Fruit fly (Drosophila melanogaster): ENCODE data around the gene Fhos.
A peak's percentile ranks its signal among the peaks of the same experiment; 100 is the strongest.

Gene Fhos

dm6 chr3L:8767876-8768275, 14.5 kb downstream of the Fhos start (continued):
- TF ChIP-seq HHEX (GFP tag; optimal IDR thresholded peaks at IDR 0.05), result peak; percentile 54
- peak; percentile 46 for TF ChIP-seq Dip3 (GFP tag; optimal IDR thresholded peaks at IDR 0.05)
- TF ChIP-seq D19B (GFP tag; optimal IDR thresholded peaks at IDR 0.05), result peak; percentile 11
- peak; percentile 25 for TF ChIP-seq CG8924 (tag; optimal IDR thresholded peaks at IDR 0.05)
- TF ChIP-seq CG3847 (GFP tag; IDR thresholded peaks at IDR 0.05), result peak; percentile 59
- no peak for TF ChIP-seq CG2116 (GFP tag; optimal IDR thresholded peaks at IDR 0.05)
- TF ChIP-seq hb (GFP tag; IDR thresholded peaks at IDR 0.05; ENCODE audit: partially characterized antibody), result no peak
- TF ChIP-seq Fer1 (GFP tag; optimal IDR thresholded peaks at IDR 0.05), result peak; percentile 48
- no peak for TF ChIP-seq stc (GFP tag; IDR thresholded peaks at IDR 0.05)
- TF ChIP-seq CG6854 (GFP tag; optimal IDR thresholded peaks at IDR 0.05), result peak; percentile 20
- TF ChIP-seq jigr1 (GFP tag; IDR thresholded peaks at IDR 0.05), result 0 out of 3 replicates have a peak, but pooled peaks have one; percentile 39
- no peak for TF ChIP-seq CG8290 (GFP tag; optimal IDR thresholded peaks at IDR 0.05)
- TF ChIP-seq CG8290 (tag; optimal IDR thresholded peaks at IDR 0.05), result peak in 1 of 2 experiments; percentile 65
- no peak for TF ChIP-seq CG8765 (GFP tag; IDR thresholded peaks at IDR 0.05)
- peak; percentile 55; the same call in 1 of the 2 replicates for TF ChIP-seq Atf6 (GFP tag; IDR thresholded peaks at IDR 0.05)
- TF ChIP-seq z (GFP tag; IDR thresholded peaks at IDR 0.05), result no peak
- peak; percentile 62 for TF ChIP-seq grau (tag; optimal IDR thresholded peaks at IDR 0.05)
- TF ChIP-seq CG15514 (GFP tag; optimal IDR thresholded peaks at IDR 0.05), result peak; percentile 27
- no peak for TF ChIP-seq CG17612 (GFP tag; IDR thresholded peaks at IDR 0.05)
- no peak for TF ChIP-seq Ravus (GFP tag; IDR thresholded peaks at IDR 0.05)
- no peak for TF ChIP-seq CG10431 (GFP tag; optimal IDR thresholded peaks at IDR 0.05)
- no peak for TF ChIP-seq CG31224 (GFP tag; IDR thresholded peaks at IDR 0.05)
- TF ChIP-seq odd (GFP tag; optimal IDR thresholded peaks at IDR 0.05), result no peak
- TF ChIP-seq tna (GFP tag; IDR thresholded peaks at IDR 0.05; ENCODE audit: partially characterized antibody), result no peak
- no peak for TF ChIP-seq ac (GFP tag; optimal IDR thresholded peaks at IDR 0.05)
- TF ChIP-seq tll (GFP tag; optimal IDR thresholded peaks at IDR 0.05), result no peak
- no peak for TF ChIP-seq CG8478 (optimal IDR thresholded peaks at IDR 0.05)
- TF ChIP-seq CrebB (tag; optimal IDR thresholded peaks at IDR 0.05), result no peak
- TF ChIP-seq sisA (GFP tag; IDR thresholded peaks at IDR 0.05), result no peak
- TF ChIP-seq CG3838 (GFP tag; optimal IDR thresholded peaks at IDR 0.05), result no peak
- peak; percentile 42 for TF ChIP-seq org-1 (GFP tag; optimal IDR thresholded peaks at IDR 0.05)
- no peak for TF ChIP-seq CG3726 (GFP tag; IDR thresholded peaks at IDR 0.05)
- TF ChIP-seq CG18619 (GFP tag; optimal IDR thresholded peaks at IDR 0.05), result peak; percentile 52
- peak; percentile 44 for TF ChIP-seq lab (GFP tag; optimal IDR thresholded peaks at IDR 0.05)
- TF ChIP-seq maf-S (GFP tag; optimal IDR thresholded peaks at IDR 0.05), result peak; percentile 34
- no peak for TF ChIP-seq CG10267 (tag; optimal IDR thresholded peaks at IDR 0.05)
- no peak for TF ChIP-seq pita (GFP tag; optimal IDR thresholded peaks at IDR 0.05)
- no peak for TF ChIP-seq Rx (GFP tag; IDR thresholded peaks at IDR 0.05)
- TF ChIP-seq gce (GFP tag; IDR thresholded peaks at IDR 0.05), result no peak
- TF ChIP-seq zfh2 (GFP tag; optimal IDR thresholded peaks at IDR 0.05), result peak; percentile 72
- 0 out of 2 replicates have a peak, but pooled peaks have one; percentile 27 for TF ChIP-seq GATAe (GFP tag; conservative IDR thresholded peaks at IDR 0.05)
- no peak for TF ChIP-seq ftz-f1 (GFP tag; optimal IDR thresholded peaks at IDR 0.05)
- TF ChIP-seq bowl (GFP tag; IDR thresholded peaks at IDR 0.05), result no peak
- 0 out of 3 replicates have a peak, but pooled peaks have one; percentile 15 for TF ChIP-seq CG7357 (GFP tag; IDR thresholded peaks at IDR 0.05)
- no peak for TF ChIP-seq Lim3 (GFP tag; IDR thresholded peaks at IDR 0.05)
- TF ChIP-seq Mes4 (GFP tag; optimal IDR thresholded peaks at IDR 0.05), result no peak
- TF ChIP-seq lilli (GFP tag; optimal IDR thresholded peaks at IDR 0.05), result peak; percentile 68
- peak; percentile 8 for TF ChIP-seq CG34376 (GFP tag; optimal IDR thresholded peaks at IDR 0.05)
- TF ChIP-seq CG33213 (GFP tag; optimal IDR thresholded peaks at IDR 0.05), result no peak
- TF ChIP-seq H2.0 (GFP tag; IDR thresholded peaks at IDR 0.05), result peak; percentile 41; the same call in 1 of the 2 replicates
- TF ChIP-seq phol (tag; optimal IDR thresholded peaks at IDR 0.05), result peak; percentile 12
- TF ChIP-seq grn (GFP tag; optimal IDR thresholded peaks at IDR 0.05), result peak; percentile 12
- TF ChIP-seq Bdp1 (GFP tag; optimal IDR thresholded peaks at IDR 0.05), result peak; percentile 2

Data from whole organism, embryonic.